Worm (Caenorhabditis elegans): ENCODE data around the gene srx-19.

DNA sequence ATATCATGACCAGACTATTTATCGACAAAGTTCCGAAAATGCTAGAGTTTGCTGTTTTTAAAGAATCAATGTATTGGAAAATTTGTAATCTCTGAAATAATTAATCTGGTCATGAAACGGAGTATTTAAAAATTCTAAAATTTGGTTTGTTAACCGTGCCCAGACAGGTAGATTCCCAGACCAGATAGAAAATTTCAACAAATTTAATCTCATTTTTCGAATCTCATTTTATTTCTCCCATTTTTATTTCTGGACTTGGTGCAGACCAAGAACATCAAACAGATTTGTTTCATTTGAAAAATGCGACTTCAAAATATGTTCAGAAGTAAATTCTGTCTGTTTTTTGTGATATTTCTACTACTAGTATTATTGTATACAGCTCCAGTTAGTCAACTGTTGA, 50.0 kb downstream of the srx-19 start, which contains the start of gene T22D1.1:
- no peak for TF ChIP-seq nhr-25 (tag; optimal IDR thresholded peaks at IDR 0.05)
- no peak for TF ChIP-seq ceh-28 (tag; optimal IDR thresholded peaks at IDR 0.05)
